Fruit fly (Drosophila melanogaster) S2 (cell line): Measurements from ENCODE around the gene CG4467.
A peak's percentile ranks its signal among the peaks of the same experiment; 100 is the strongest.

Experiments
- CG8478 ChIP-seq: fragments of >200 bp; optimal IDR thresholded peaks from 2 replicates; lab custom pipeline; 2018
- CTCF ChIP-seq, 2 experiments: fragments of >200 bp; optimal IDR thresholded peaks; 2 replicates each; lab custom pipeline; 2018

The CG4467 gene

dm6 chr3R:23215434-23215730 lies 33.3 kb downstream of the CG4467 start:
- TF ChIP-seq CTCF (optimal IDR thresholded peaks at IDR 0.05; lab: Kevin White, UChicago) (no peak), CG8478 (lab: Kevin White, UChicago) (no peak)

dm6 chr3R:23214603-23215433 lies 33.9 kb downstream of the CG4467 start:
- no peak for TF ChIP-seq CG8478 (lab: Kevin White, UChicago)
- TF ChIP-seq CTCF (optimal IDR thresholded peaks at IDR 0.05; lab: Kevin White, UChicago), result peak; percentile 59 to 63

- TF ChIP-seq CTCF (optimal IDR thresholded peaks at IDR 0.05; lab: Kevin White, UChicago), result no peak
- no peak for TF ChIP-seq CG8478 (lab: Kevin White, UChicago)
Measured at dm6 chr3R:23212764-23213163, 35.9 kb downstream of the CG4467 start.

DNA sequence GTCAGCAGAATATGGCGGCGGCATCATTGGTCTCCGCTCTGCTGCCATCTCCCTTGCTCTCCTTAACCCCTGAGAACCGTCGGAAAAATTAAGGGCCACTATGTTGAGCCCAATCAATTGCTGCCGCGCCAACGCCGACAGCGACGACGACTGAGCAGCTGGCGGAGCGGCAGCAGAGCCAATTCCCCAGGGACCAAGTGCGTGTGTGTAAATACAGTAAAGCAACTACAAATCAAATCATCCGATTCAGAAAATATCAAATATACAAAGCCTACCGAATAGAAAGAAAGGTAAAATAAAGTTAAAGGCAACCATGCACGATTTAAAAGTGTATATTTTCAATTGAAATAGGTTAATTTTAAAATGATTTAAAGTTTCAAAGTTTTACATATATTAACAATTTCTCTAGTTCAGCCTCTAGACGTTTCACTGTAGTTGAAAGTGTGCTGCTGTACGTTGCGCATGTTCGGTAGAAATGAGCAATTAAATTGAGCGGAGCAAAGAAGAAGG lies 36.9 kb downstream of the CG4467 start:
- TF ChIP-seq CG8478 (lab: Kevin White, UChicago) (no peak), CTCF (optimal IDR thresholded peaks at IDR 0.05; lab: Kevin White, UChicago) (no peak)

- TF ChIP-seq CTCF (optimal IDR thresholded peaks at IDR 0.05; lab: Kevin White, UChicago), result no peak
Measured at dm6 chr3R:23210243-23211215, 38.2 kb downstream of the CG4467 start.

- TF ChIP-seq CG8478 (lab: Kevin White, UChicago) (no peak), CTCF (optimal IDR thresholded peaks at IDR 0.05; lab: Kevin White, UChicago) (no peak)
Measured at dm6 chr3R:23207254-23207653, 41.4 kb downstream of the CG4467 start.

DNA sequence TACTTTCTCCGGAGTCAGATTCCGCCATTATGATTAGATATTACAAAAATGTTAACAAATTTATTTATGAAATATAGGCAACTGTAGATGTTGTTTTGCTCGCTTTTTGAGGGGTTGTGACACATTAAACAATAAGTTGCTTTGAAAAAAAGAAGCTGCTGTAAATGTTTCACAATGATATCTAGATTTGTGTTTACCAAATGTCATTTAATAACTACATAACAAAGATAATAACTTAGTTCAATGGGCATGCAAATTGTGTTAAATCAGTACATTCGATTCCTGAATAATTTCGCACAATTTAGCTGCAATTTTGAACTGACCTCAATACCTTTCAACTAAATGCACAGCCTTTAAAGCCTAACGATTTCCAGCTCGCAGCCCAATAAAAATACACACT lies 44.8 kb downstream of the CG4467 start, which contains the start of gene fzo:
Gene fzo, minus strand, starts transcription at position 101 of the 400 bp plus-strand sequence.
- TF ChIP-seq CTCF (optimal IDR thresholded peaks at IDR 0.05; lab: Kevin White, UChicago) (no peak), CG8478 (lab: Kevin White, UChicago) (no peak)

- TF ChIP-seq CG8478 (lab: Kevin White, UChicago) (no peak), CTCF (optimal IDR thresholded peaks at IDR 0.05; lab: Kevin White, UChicago) (no peak)
Measured at dm6 chr3R:23201122-23201521, 47.6 kb downstream of the CG4467 start.

dm6 chr3R:23195711-23196110 lies 53.0 kb downstream of the CG4467 start:
- no peak for TF ChIP-seq CTCF (optimal IDR thresholded peaks at IDR 0.05; lab: Kevin White, UChicago)
- TF ChIP-seq CG8478 (lab: Kevin White, UChicago), result no peak

dm6 chr3R:23193400-23193799 lies 55.3 kb downstream of the CG4467 start:
- TF ChIP-seq CTCF (optimal IDR thresholded peaks at IDR 0.05; lab: Kevin White, UChicago) (no peak), CG8478 (lab: Kevin White, UChicago) (no peak)

DNA sequence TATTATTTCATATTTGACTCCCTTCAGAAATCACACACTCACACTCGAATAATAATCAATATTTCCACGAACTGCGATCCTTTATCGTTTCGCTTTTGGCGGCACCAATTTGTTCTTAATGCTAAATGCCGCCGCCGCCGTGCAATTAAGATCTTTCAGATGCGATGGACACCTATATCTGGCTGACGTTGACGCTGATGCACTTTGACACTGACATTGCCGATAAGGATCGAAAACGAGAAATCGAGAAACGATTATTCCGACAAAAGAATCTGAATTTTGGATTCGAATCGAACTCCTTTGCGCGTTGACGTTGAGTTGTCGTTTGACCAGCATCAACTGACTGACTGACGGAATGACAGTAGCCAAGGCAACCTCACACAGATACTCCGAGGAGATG lies 55.7 kb downstream of the CG4467 start:
- TF ChIP-seq CG8478 (lab: Kevin White, UChicago), result no peak
- no peak for TF ChIP-seq CTCF (optimal IDR thresholded peaks at IDR 0.05; lab: Kevin White, UChicago)

DNA sequence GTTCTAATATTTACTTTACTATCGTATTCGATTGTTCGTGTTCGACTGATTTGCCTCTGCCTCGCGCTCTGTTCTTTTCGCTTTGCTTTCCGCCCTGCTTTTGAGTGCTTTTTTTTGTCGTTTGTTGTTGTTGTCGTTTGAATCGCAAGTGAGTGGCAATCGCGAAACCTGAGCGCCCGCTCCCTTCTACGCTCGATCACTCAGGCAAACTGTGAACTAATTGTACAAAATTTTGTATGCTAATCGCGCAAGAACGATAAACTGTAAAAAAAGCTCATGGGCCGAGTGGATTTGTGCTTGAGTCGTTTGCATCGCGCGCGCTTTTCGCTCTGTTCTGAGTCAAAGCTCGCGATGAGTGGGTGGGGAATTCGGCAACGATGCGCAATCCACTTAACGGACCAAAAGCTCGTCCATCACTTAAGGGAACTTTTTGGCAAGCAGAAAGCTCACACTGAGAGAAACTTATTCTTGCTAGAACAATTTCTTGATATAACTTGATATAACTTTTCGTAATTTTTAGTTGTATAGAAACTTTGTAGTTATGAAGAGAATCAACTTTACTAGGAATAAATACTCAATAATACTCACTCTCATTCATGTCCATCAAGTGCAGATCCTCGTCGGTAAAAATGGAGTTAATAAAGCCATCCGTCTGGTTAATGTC lies 57.5 kb downstream of the CG4467 start:
- no peak for TF ChIP-seq CTCF (optimal IDR thresholded peaks at IDR 0.05; lab: Kevin White, UChicago)
- TF ChIP-seq CG8478 (lab: Kevin White, UChicago), result no peak

dm6 chr3R:23189958-23190900 lies 58.5 kb downstream of the CG4467 start:
- no peak for TF ChIP-seq CG8478 (lab: Kevin White, UChicago)
- no peak for TF ChIP-seq CTCF (optimal IDR thresholded peaks at IDR 0.05; lab: Kevin White, UChicago)
